Worm (Caenorhabditis elegans): ENCODE measurements around the gene srbc-22.

DNA sequence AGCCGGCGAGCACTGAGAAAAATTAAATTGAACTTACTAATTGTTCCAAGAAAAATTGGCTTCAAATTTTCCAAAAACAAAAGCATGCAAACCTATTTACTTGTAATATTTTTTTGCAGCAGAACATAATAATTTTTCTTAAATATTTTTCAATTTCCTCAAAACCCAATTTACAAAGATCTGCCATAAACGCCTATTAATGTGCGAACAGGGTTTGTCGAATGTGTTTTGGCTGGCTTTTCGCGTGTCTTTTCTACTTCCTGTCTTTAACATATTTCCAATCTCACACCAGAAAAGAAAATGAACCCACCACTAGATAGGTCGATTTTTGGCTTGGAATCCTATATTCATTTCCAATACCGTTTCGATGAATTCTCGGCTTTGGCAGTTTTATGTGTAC is 18.3 kb downstream of the srbc-22 start, which contains the start of gene C45H4.18:
- TF ChIP-seq tbx-11 (GFP tag; IDR thresholded peaks at IDR 0.05): no peak
- no peak for TF ChIP-seq hmbx-1 (tag; optimal IDR thresholded peaks at IDR 0.05)
- no peak for TF ChIP-seq F13C5.2 (tag; optimal IDR thresholded peaks at IDR 0.05)
- no peak for TF ChIP-seq sea-1 (GFP tag; conservative IDR thresholded peaks at IDR 0.05)
- TF ChIP-seq flt-1 (GFP tag; IDR thresholded peaks at IDR 0.05): no peak
- TF ChIP-seq scrt-1 (GFP tag; IDR thresholded peaks at IDR 0.05): no peak
- TF ChIP-seq tbx-37 (GFP tag; conservative IDR thresholded peaks at IDR 0.05): no peak
- TF ChIP-seq B0310.2 (tag; optimal IDR thresholded peaks at IDR 0.05): no peak
- no peak for TF ChIP-seq ets-7 (tag; optimal IDR thresholded peaks at IDR 0.05)
- TF ChIP-seq ama-1 (optimal IDR thresholded peaks at IDR 0.05): no peak
- TF ChIP-seq aly-1 (tag; optimal IDR thresholded peaks at IDR 0.05): no peak
- TF ChIP-seq ceh-13 (GFP tag; optimal IDR thresholded peaks at IDR 0.05): no peak
